Worm (Caenorhabditis elegans) whole organism, L1 larva: ENCODE measurements around the gene F09A5.3.

Experiments used
- ces-1 ChIP-seq: fragments of 150-350 bp; optimal IDR thresholded peaks from 2 replicates; lab custom pipeline; 2014; ENCODE audit warnings: missing biosample characterization, missing genetic modification reagents, missing genetic modification characterization
- egl-27 ChIP-seq, 2 experiments: fragments of 150-350 bp in 1 of 2; sonication (generic microtip); optimal IDR thresholded peaks; 3 replicates each; lab custom pipeline; 2017 to 2018; ENCODE audit warnings: missing biosample characterization in 2 of 2, missing genetic modification characterization in 2 of 2, missing genetic modification reagents in 2 of 2
- hlh-17 ChIP-seq: fragments of 200-800 bp; sonication (Bioruptor generic); optimal IDR thresholded peaks from 2 replicates; lab custom pipeline; 2018; ENCODE audit warnings: missing genetic modification characterization, mild to moderate bottlenecking, missing compliant biosample characterization, moderate library complexity, borderline replicate concordance
- lin-35 ChIP-seq, 2 experiments: fragments of 150-350 bp; optimal IDR thresholded peaks; 2 replicates each; lab custom pipeline; 2014; ENCODE audit warnings: missing biosample characterization in 2 of 2, missing genetic modification characterization in 2 of 2, missing genetic modification reagents in 2 of 2
- unc-62 ChIP-seq: fragments of 150-350 bp; optimal IDR thresholded peaks from 2 replicates; lab custom pipeline; 2014; ENCODE audit warnings: missing biosample characterization, missing genetic modification reagents, missing genetic modification characterization

ce11 chrX:13144975-13145618 lies 3.7 kb downstream of the F09A5.3 start:
- no peak for TF ChIP-seq unc-62 (GFP tag; lab: Kevin White, UChicago)
- TF ChIP-seq lin-35 (GFP tag; optimal IDR thresholded peaks at IDR 0.05; lab: Kevin White, UChicago): peak; percentile 76 to 86
- no peak for TF ChIP-seq ces-1 (GFP tag; lab: Kevin White, UChicago)
- TF ChIP-seq hlh-17: no peak
- peak; percentile 53 to 89 for TF ChIP-seq egl-27 (tag; optimal IDR thresholded peaks at IDR 0.05; lab: Kevin White, UChicago)
